Fruit fly (Drosophila melanogaster) whole organism, wandering third instar larva: ENCODE measurements around the gene GlnRS.

Source experiments
- Abd-B ChIP-seq: fragments of >200 bp; optimal IDR thresholded peaks from 2 replicates; lab custom pipeline; 2017; ENCODE audit warnings: missing biosample characterization, missing genetic modification characterization
- CrebA ChIP-seq: fragments of 200-800 bp; sonication (Bioruptor generic); optimal IDR thresholded peaks from 2 replicates; lab custom pipeline; 2016; ENCODE audit warnings: missing biosample characterization, mild to moderate bottlenecking, missing genetic modification characterization, borderline replicate concordance
- Dfd ChIP-seq: fragments of >200 bp; optimal IDR thresholded peaks from 2 replicates; lab custom pipeline; 2017; ENCODE audit warnings: missing biosample characterization, missing genetic modification characterization
- GATAd ChIP-seq: sonication (Bioruptor generic); optimal IDR thresholded peaks from 2 replicates; lab custom pipeline; 2016; ENCODE audit warnings: missing biosample characterization, missing genetic modification characterization
- HLH106 ChIP-seq: fragments of 200-800 bp; optimal IDR thresholded peaks from 3 replicates; lab custom pipeline; 2019; ENCODE audit warnings: missing biosample characterization, mild to moderate bottlenecking, missing genetic modification characterization, moderate library complexity
- Hr78 ChIP-seq: fragments of >200 bp; optimal IDR thresholded peaks from 2 replicates; lab custom pipeline; 2017; ENCODE audit warnings: missing biosample characterization, missing genetic modification characterization
- Myc ChIP-seq: fragments of >200 bp; optimal IDR thresholded peaks from 2 replicates; lab custom pipeline; 2017
- Sp1 ChIP-seq: fragments of 200-800 bp; sonication (Bioruptor generic); optimal IDR thresholded peaks from 3 replicates; lab custom pipeline; 2019; ENCODE audit warnings: missing biosample characterization, mild to moderate bottlenecking, missing genetic modification characterization, moderate library complexity
- dmrt93B ChIP-seq: fragments of 200-800 bp; sonication (Bioruptor generic); optimal IDR thresholded peaks from 2 replicates; lab custom pipeline; 2018; ENCODE audit warnings: missing biosample characterization, mild to moderate bottlenecking, missing genetic modification characterization
- fru ChIP-seq: fragments of 200-800 bp; sonication (Bioruptor generic); optimal IDR thresholded peaks from 3 replicates; lab custom pipeline; 2016; ENCODE audit warnings: missing biosample characterization, mild to moderate bottlenecking, missing genetic modification characterization
- pan ChIP-seq: fragments of >200 bp; optimal IDR thresholded peaks from 2 replicates; lab custom pipeline; 2017
- sv ChIP-seq: fragments of 200-800 bp; sonication (Bioruptor generic); optimal IDR thresholded peaks from 3 replicates; lab custom pipeline; 2016; ENCODE audit warnings: missing biosample characterization, missing genetic modification characterization
- usp ChIP-seq: fragments of >200 bp; optimal IDR thresholded peaks from 2 replicates; lab custom pipeline; 2017; ENCODE audit warnings: missing biosample characterization, missing genetic modification characterization

DNA sequence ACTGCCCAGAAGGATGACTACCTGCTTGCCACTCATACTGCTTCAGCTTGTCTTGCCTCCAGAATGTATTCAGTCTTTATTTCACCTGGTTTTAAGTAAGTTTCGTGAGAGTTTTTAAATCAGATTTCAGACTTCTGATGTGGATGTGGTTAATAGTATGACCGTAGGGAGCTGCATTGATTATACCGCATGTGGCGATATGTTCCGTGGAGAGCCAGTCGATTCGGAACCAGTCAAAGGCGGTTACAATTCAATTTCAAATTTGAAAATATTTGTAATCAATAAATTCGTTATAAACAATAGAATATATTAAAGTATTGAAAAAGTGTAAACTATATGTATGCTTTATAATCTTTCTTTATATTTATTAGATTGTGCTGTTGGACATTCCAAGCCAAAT, 30.2 kb downstream of the GlnRS start, which contains the start of gene Sil1:
- no peak for TF ChIP-seq dmrt93B (GFP tag; lab: Kevin White, UChicago)
- TF ChIP-seq sv (GFP tag; lab: Kevin White, UChicago): no peak
- TF ChIP-seq HLH106 (tag; lab: Kevin White, UChicago): no peak
- no peak for TF ChIP-seq CrebA (GFP tag; lab: Kevin White, UChicago)
- TF ChIP-seq Dfd (GFP tag; lab: Kevin White, UChicago): no peak
- TF ChIP-seq Hr78: no peak
- TF ChIP-seq GATAd (GFP tag; lab: Kevin White, UChicago): no peak
- TF ChIP-seq Myc (lab: Kevin White, UChicago): no peak
- no peak for TF ChIP-seq pan (lab: Kevin White, UChicago)
- TF ChIP-seq fru (GFP tag; lab: Kevin White, UChicago): no peak
- TF ChIP-seq usp (GFP tag; lab: Kevin White, UChicago): no peak
- no peak for TF ChIP-seq Abd-B (GFP tag; lab: Kevin White, UChicago)
- no peak for TF ChIP-seq Sp1 (GFP tag; lab: Kevin White, UChicago)
